Fruit fly (Drosophila melanogaster) whole organism, embryonic: ENCODE measurements around the gene fig.

ENCODE experiments used
- Adf1 ChIP-seq: fragments of 200-800 bp; sonication (Bioruptor generic); IDR thresholded peaks from 2 replicates; pipeline ENCODE4 v1.3.6; 2022; ENCODE audit warnings: missing biosample characterization, missing genetic modification characterization
- Bgb ChIP-seq: fragments of 200-800 bp; sonication (Bioruptor generic); IDR thresholded peaks from 2 replicates; pipeline ENCODE4 v1.3.6; 2022; ENCODE audit warnings: missing biosample characterization, missing genetic modification characterization; ENCODE audit not compliant: partially characterized antibody
- CG10366 ChIP-seq: fragments of 200-800 bp; sonication (Bioruptor generic); IDR thresholded peaks from 2 replicates; pipeline ENCODE4 v1.3.6; 2022; ENCODE audit warnings: missing biosample characterization, missing genetic modification characterization
- CG12236 ChIP-seq: fragments of 200-800 bp; sonication (Bioruptor generic); optimal IDR thresholded peaks from 2 replicates; lab custom pipeline; 2016; ENCODE audit warnings: missing biosample characterization, missing genetic modification characterization
- CG13894 ChIP-seq: fragments of 200-800 bp; sonication (Bioruptor generic); optimal IDR thresholded peaks from 3 replicates; lab custom pipeline; 2018; ENCODE audit warnings: missing biosample characterization, mild to moderate bottlenecking, missing genetic modification characterization, moderate library complexity
- CG15479 ChIP-seq: fragments of 200-800 bp; sonication (Bioruptor generic); optimal IDR thresholded peaks from 3 replicates; lab custom pipeline; 2019; ENCODE audit warnings: missing biosample characterization, mild to moderate bottlenecking, missing genetic modification characterization, moderate library complexity
- CG17186 ChIP-seq: fragments of 200-800 bp; sonication (Bioruptor generic); optimal IDR thresholded peaks from 3 replicates; lab custom pipeline; 2017; ENCODE audit warnings: missing biosample characterization, missing genetic modification reagents, missing genetic modification characterization
- CG2129 ChIP-seq: fragments of 200-800 bp; sonication (Bioruptor generic); IDR thresholded peaks from 2 replicates; pipeline ENCODE4 v1.3.6; 2022; ENCODE audit warnings: missing biosample characterization, missing genetic modification characterization; ENCODE audit not compliant: partially characterized antibody
- CG30431 ChIP-seq: fragments of 200-800 bp; sonication (Bioruptor generic); optimal IDR thresholded peaks from 2 replicates; lab custom pipeline; 2017; ENCODE audit warnings: missing biosample characterization, missing genetic modification characterization
- CG31365 ChIP-seq: fragments of 200-800 bp; sonication (Bioruptor generic); optimal IDR thresholded peaks from 2 replicates; lab custom pipeline; 2018; ENCODE audit warnings: missing biosample characterization, mild to moderate bottlenecking, missing genetic modification characterization
- CG4360 ChIP-seq: fragments of 200-800 bp; sonication (Bioruptor generic); IDR thresholded peaks from 2 replicates; pipeline ENCODE4 v1.3.6; 2022; ENCODE audit warnings: missing biosample characterization, missing genetic modification characterization
- CG6683 ChIP-seq: fragments of 200-800 bp; sonication (Bioruptor generic); optimal IDR thresholded peaks from 2 replicates; lab custom pipeline; 2017; ENCODE audit warnings: missing biosample characterization, mild to moderate bottlenecking, missing genetic modification characterization, missing genetic modification reagents
- CG6813 ChIP-seq: fragments of 200-800 bp; sonication (Bioruptor generic); optimal IDR thresholded peaks from 2 replicates; lab custom pipeline; 2017; ENCODE audit warnings: missing biosample characterization, missing genetic modification characterization, mild to moderate bottlenecking, moderate library complexity, missing genetic modification reagents
- CG7357 ChIP-seq: fragments of 200-800 bp; sonication (Bioruptor generic); IDR thresholded peaks from 3 replicates; pipeline ENCODE4 v1.3.6; 2022; ENCODE audit warnings: missing biosample characterization, missing genetic modification characterization
- CTCF ChIP-seq: fragments of 200-800 bp; sonication (Bioruptor generic); optimal IDR thresholded peaks from 2 replicates; lab custom pipeline; 2017; ENCODE audit warnings: missing biosample characterization, mild to moderate bottlenecking, missing genetic modification characterization, moderate library complexity
- Deaf1 ChIP-seq: fragments of 200-800 bp; optimal IDR thresholded peaks from 3 replicates; lab custom pipeline; 2019; ENCODE audit warnings: missing biosample characterization, mild to moderate bottlenecking, missing genetic modification characterization, moderate library complexity
- Dp ChIP-seq: fragments of 200-800 bp; sonication (Bioruptor generic); optimal IDR thresholded peaks from 2 replicates; lab custom pipeline; 2018; ENCODE audit warnings: missing biosample characterization, mild to moderate bottlenecking, missing genetic modification characterization, moderate library complexity
- E2f1 ChIP-seq: fragments of 200-800 bp; sonication (Bioruptor generic); IDR thresholded peaks from 2 replicates; pipeline ENCODE4 v1.3.6; 2022; ENCODE audit warnings: missing biosample characterization, missing genetic modification characterization
- E2f2 ChIP-seq: fragments of 200-800 bp; sonication (Bioruptor generic); IDR thresholded peaks from 2 replicates; pipeline ENCODE4 v1.3.6; 2022; ENCODE audit warnings: missing biosample characterization, missing genetic modification characterization
- Gsc ChIP-seq: fragments of 200-800 bp; sonication (Bioruptor generic); IDR thresholded peaks from 2 replicates; pipeline ENCODE4 v1.3.6; 2022; ENCODE audit warnings: missing biosample characterization, missing genetic modification characterization
- H2.0 ChIP-seq: fragments of 200-800 bp; sonication (Bioruptor generic); IDR thresholded peaks from 2 replicates; pipeline ENCODE4 v1.3.6; 2022; ENCODE audit warnings: missing biosample characterization, missing genetic modification characterization
- HLH4C ChIP-seq: fragments of 200-800 bp; sonication (Bioruptor generic); IDR thresholded peaks from 3 replicates; pipeline ENCODE4 v1.3.6; 2022; ENCODE audit warnings: missing biosample characterization, missing genetic modification characterization; ENCODE audit not compliant: partially characterized antibody
- Hmr ChIP-seq: fragments of 200-800 bp; sonication (Bioruptor generic); optimal IDR thresholded peaks from 3 replicates; lab custom pipeline; 2017; ENCODE audit warnings: mild to moderate bottlenecking, missing biosample characterization, missing genetic modification reagents, missing genetic modification characterization
- Lhr ChIP-seq: fragments of 200-800 bp; sonication (Bioruptor generic); optimal IDR thresholded peaks from 3 replicates; lab custom pipeline; 2017; ENCODE audit warnings: mild to moderate bottlenecking, missing biosample characterization, missing genetic modification reagents, missing genetic modification characterization
- MESR4 ChIP-seq: fragments of 200-800 bp; sonication (Bioruptor generic); optimal IDR thresholded peaks from 2 replicates; lab custom pipeline; 2018; ENCODE audit warnings: missing biosample characterization, mild to moderate bottlenecking, missing genetic modification characterization, moderate library complexity
- Nf-YB ChIP-seq: fragments of 200-800 bp; sonication (Bioruptor generic); optimal IDR thresholded peaks from 3 replicates; lab custom pipeline; 2019; ENCODE audit warnings: missing biosample characterization, mild to moderate bottlenecking, missing genetic modification characterization, moderate library complexity
- Optix ChIP-seq: fragments of 200-800 bp; sonication (Bioruptor generic); IDR thresholded peaks from 3 replicates; pipeline ENCODE4 v1.3.6; 2022; ENCODE audit warnings: missing biosample characterization, missing genetic modification characterization
- Scr ChIP-seq: fragments of 200-800 bp; sonication (Bioruptor generic); IDR thresholded peaks from 2 replicates; pipeline ENCODE4 v1.3.6; 2022; ENCODE audit warnings: missing biosample characterization, missing genetic modification characterization; ENCODE audit not compliant: partially characterized antibody
- Six4 ChIP-seq: fragments of 200-800 bp; sonication (Bioruptor generic); optimal IDR thresholded peaks from 2 replicates; lab custom pipeline; 2016; ENCODE audit warnings: missing biosample characterization, missing genetic modification characterization
- Stat92E ChIP-seq, 3 experiments: fragments of >200 bp in 2 of 3; fragments of 200-800 bp in 1 of 3; sonication (Bioruptor generic) in 1 of 3; optimal IDR thresholded peaks; 2 replicates each; lab custom pipeline; 2017 to 2019; ENCODE audit warnings: missing biosample characterization in 3 of 3, missing genetic modification characterization in 3 of 3, mild to moderate bottlenecking in 1 of 3, moderate library complexity in 1 of 3
- Trl ChIP-seq, 3 experiments: fragments of >200 bp in 2 of 3; fragments of 200-800 bp in 1 of 3; sonication (Bioruptor generic) in 1 of 3; optimal IDR thresholded peaks; 2 replicates in 1 of 3; 3 replicates in 2 of 3; lab custom pipeline; 2016 to 2017; ENCODE audit warnings: missing biosample characterization in 1 of 3, missing genetic modification characterization in 1 of 3
- cg ChIP-seq: fragments of 200-800 bp; sonication (Bioruptor generic); optimal IDR thresholded peaks from 3 replicates; lab custom pipeline; 2019; ENCODE audit warnings: missing biosample characterization, mild to moderate bottlenecking, missing genetic modification characterization, moderate library complexity
- chinmo ChIP-seq: fragments of 200-800 bp; sonication (Bioruptor generic); IDR thresholded peaks from 4 replicates; pipeline ENCODE4 v1.3.6; 2022; ENCODE audit warnings: missing biosample characterization, missing genetic modification characterization; ENCODE audit not compliant: partially characterized antibody
- crp ChIP-seq, 2 experiments: fragments of 200-800 bp; sonication (Bioruptor generic); optimal IDR thresholded peaks; 2 replicates in 1 of 2; 3 replicates in 1 of 2; lab custom pipeline; 2017; ENCODE audit warnings: missing biosample characterization in 2 of 2, missing genetic modification characterization in 2 of 2, mild to moderate bottlenecking in 1 of 2, moderate library complexity in 1 of 2
- eve ChIP-seq, 2 experiments: fragments of >200 bp; optimal IDR thresholded peaks; 2 replicates each; lab custom pipeline; 2017; ENCODE audit warnings: missing biosample characterization in 2 of 2, missing genetic modification characterization in 2 of 2
- fd64A ChIP-seq: fragments of 200-800 bp; sonication (Bioruptor generic); optimal IDR thresholded peaks from 3 replicates; lab custom pipeline; 2018; ENCODE audit warnings: missing biosample characterization, mild to moderate bottlenecking, missing genetic modification characterization
- gro ChIP-seq: fragments of 200-800 bp; sonication (Bioruptor generic); optimal IDR thresholded peaks from 2 replicates; lab custom pipeline; 2016; ENCODE audit warnings: missing biosample characterization, missing genetic modification characterization
- gsb-n ChIP-seq: fragments of 200-800 bp; sonication (Bioruptor generic); optimal IDR thresholded peaks from 3 replicates; lab custom pipeline; 2018; ENCODE audit warnings: missing biosample characterization, mild to moderate bottlenecking, missing genetic modification characterization
- hbn ChIP-seq: fragments of 200-800 bp; sonication (Bioruptor generic); IDR thresholded peaks from 2 replicates; pipeline ENCODE4 v1.3.6; 2022; ENCODE audit warnings: missing biosample characterization, missing genetic modification characterization; ENCODE audit not compliant: partially characterized antibody
- inv ChIP-seq: fragments of 200-800 bp; sonication (Bioruptor generic); IDR thresholded peaks from 2 replicates; pipeline ENCODE4 v1.3.6; 2022; ENCODE audit warnings: missing biosample characterization, missing genetic modification characterization; ENCODE audit not compliant: partially characterized antibody
- knrl ChIP-seq: fragments of 200-800 bp; sonication (Bioruptor generic); IDR thresholded peaks from 3 replicates; pipeline ENCODE4 v1.3.6; 2022; ENCODE audit warnings: missing biosample characterization, missing genetic modification characterization; ENCODE audit not compliant: partially characterized antibody
- lab ChIP-seq: fragments of 200-800 bp; sonication (Bioruptor generic); optimal IDR thresholded peaks from 3 replicates; lab custom pipeline; 2017; ENCODE audit warnings: missing biosample characterization, missing genetic modification characterization, mild to moderate bottlenecking, moderate library complexity, missing genetic modification reagents
- mam ChIP-seq: fragments of 200-800 bp; sonication (Bioruptor generic); optimal IDR thresholded peaks from 3 replicates; lab custom pipeline; 2016; ENCODE audit warnings: missing biosample characterization, missing genetic modification characterization
- oc ChIP-seq: fragments of 200-800 bp; sonication (Bioruptor generic); optimal IDR thresholded peaks from 2 replicates; lab custom pipeline; 2018; ENCODE audit warnings: missing biosample characterization, mild to moderate bottlenecking, missing genetic modification characterization, moderate library complexity
- pita ChIP-seq: fragments of 200-800 bp; sonication (Bioruptor generic); optimal IDR thresholded peaks from 2 replicates; lab custom pipeline; 2017; ENCODE audit warnings: missing biosample characterization, mild to moderate bottlenecking, missing genetic modification characterization
- sna ChIP-seq: fragments of 200-800 bp; sonication (Bioruptor generic); IDR thresholded peaks from 2 replicates; pipeline ENCODE4 v1.3.6; 2022; ENCODE audit warnings: missing biosample characterization, missing genetic modification characterization; ENCODE audit not compliant: partially characterized antibody
- tna ChIP-seq: fragments of 200-800 bp; sonication (Bioruptor generic); IDR thresholded peaks from 2 replicates; pipeline ENCODE4 v1.3.6; 2022; ENCODE audit warnings: missing biosample characterization, missing genetic modification characterization; ENCODE audit not compliant: partially characterized antibody
- vvl ChIP-seq: fragments of 200-800 bp; sonication (Bioruptor generic); IDR thresholded peaks from 2 replicates; pipeline ENCODE4 v1.3.6; 2022; ENCODE audit warnings: missing biosample characterization, missing genetic modification characterization

Gene fig

dm6 chr3R:29771645-29772089 lies 8.6 kb downstream of the fig start (continued):
- peak; percentile 57 for TF ChIP-seq Dp (GFP tag; lab: Kevin White, UChicago)
- TF ChIP-seq CG13894 (tag; lab: Kevin White, UChicago) = peak; percentile 69
- no peak for TF ChIP-seq CG10366 (GFP tag; lab: Robert Waterston, UW)
- peak; percentile 53 for TF ChIP-seq CG6813 (GFP tag; lab: Kevin White, UChicago)
- peak; percentile 17 for TF ChIP-seq lab (GFP tag; lab: Kevin White, UChicago)
- peak; percentile 77 for TF ChIP-seq cg (GFP tag; lab: Kevin White, UChicago)
- no peak for TF ChIP-seq Nf-YB (GFP tag; lab: Kevin White, UChicago)
- TF ChIP-seq Deaf1 = peak; percentile 59
- TF ChIP-seq Bgb (GFP tag; lab: Robert Waterston, UW) = peak; percentile 82; the same call in 1 of the 2 replicates
- peak; percentile 99 for TF ChIP-seq chinmo (GFP tag; lab: Robert Waterston, UW)
- TF ChIP-seq Scr (GFP tag; lab: Robert Waterston, UW) = peak; percentile 55
- TF ChIP-seq Lhr (GFP tag; lab: Kevin White, UChicago) = no peak
- TF ChIP-seq vvl (GFP tag; lab: Robert Waterston, UW) = peak; percentile 52; the same call in 1 of the 2 replicates
- TF ChIP-seq pita = no peak
- no peak for TF ChIP-seq crp (GFP tag; optimal IDR thresholded peaks at IDR 0.05; lab: Kevin White, UChicago)
- TF ChIP-seq tna (GFP tag; lab: Robert Waterston, UW) = peak; percentile 62; the same call in 1 of the 2 replicates
- TF ChIP-seq CG2129 (GFP tag; lab: Robert Waterston, UW) = 0 out of 2 replicates have a peak, but pooled peaks have one; percentile 13
- TF ChIP-seq Hmr (GFP tag; lab: Kevin White, UChicago) = peak; percentile 48
- peak; percentile 31; the same call in 1 of the 2 replicates for TF ChIP-seq E2f2 (GFP tag; lab: Robert Waterston, UW)
- peak in 1 of 2 experiments; percentile 96 for TF ChIP-seq Trl (optimal IDR thresholded peaks at IDR 0.05; lab: Kevin White, UChicago)
- no peak for TF ChIP-seq Trl (GFP tag; optimal IDR thresholded peaks at IDR 0.05; lab: Kevin White, UChicago)
- no peak for TF ChIP-seq CTCF (GFP tag; lab: Kevin White, UChicago)
- TF ChIP-seq CG31365 = no peak
- no peak for TF ChIP-seq CG7357 (GFP tag; lab: Robert Waterston, UW)
- no peak for TF ChIP-seq CG6683 (GFP tag; lab: Kevin White, UChicago)
- peak; percentile 70 for TF ChIP-seq oc (tag; lab: Kevin White, UChicago)
- peak; percentile 69; the same call in 1 of the 2 replicates for TF ChIP-seq sna (GFP tag; lab: Robert Waterston, UW)
- TF ChIP-seq Six4 = no peak
- peak; percentile 42; the same call in 1 of the 2 replicates for TF ChIP-seq hbn (GFP tag; lab: Robert Waterston, UW)
- TF ChIP-seq CG12236 (GFP tag; lab: Kevin White, UChicago) = no peak
- no peak for TF ChIP-seq H2.0 (GFP tag; lab: Robert Waterston, UW)
- no peak for TF ChIP-seq CG17186
- TF ChIP-seq Optix (GFP tag; lab: Robert Waterston, UW) = no peak
- no peak for TF ChIP-seq eve (GFP tag; optimal IDR thresholded peaks at IDR 0.05; lab: Kevin White, UChicago)
- TF ChIP-seq fd64A (GFP tag; lab: Kevin White, UChicago) = no peak
- peak; percentile 32; the same call in 1 of the 2 replicates for TF ChIP-seq Adf1 (GFP tag; lab: Robert Waterston, UW)
- peak; percentile 33; the same call in 1 of the 2 replicates for TF ChIP-seq inv (GFP tag; lab: Robert Waterston, UW)
- TF ChIP-seq CG30431 (GFP tag; lab: Kevin White, UChicago) = no peak
- peak; percentile 27; the same call in 1 of the 2 replicates for TF ChIP-seq CG4360 (GFP tag; lab: Robert Waterston, UW)
- peak; percentile 33; the same call in 1 of the 3 replicates for TF ChIP-seq HLH4C (GFP tag; lab: Robert Waterston, UW)
- no peak for TF ChIP-seq mam (GFP tag; lab: Kevin White, UChicago)
- TF ChIP-seq gro (GFP tag; lab: Kevin White, UChicago) = no peak
- peak; percentile 18 for TF ChIP-seq gsb-n (tag; lab: Kevin White, UChicago)
- TF ChIP-seq Stat92E (GFP tag; optimal IDR thresholded peaks at IDR 0.05; lab: Kevin White, UChicago) = peak in 1 of 3 experiments; percentile 85
- TF ChIP-seq CG15479 (GFP tag; lab: Kevin White, UChicago) = peak; percentile 65
- peak; percentile 46; the same call in 1 of the 2 replicates for TF ChIP-seq E2f1 (GFP tag; lab: Robert Waterston, UW)
- no peak for TF ChIP-seq knrl (GFP tag; lab: Robert Waterston, UW)
- no peak for TF ChIP-seq Gsc (GFP tag; lab: Robert Waterston, UW)
- TF ChIP-seq MESR4 (GFP tag; lab: Kevin White, UChicago) = no peak
